Worm (Caenorhabditis elegans) whole organism, L4 larva: ENCODE results near the gene C09G12.17.
A peak's percentile ranks its signal among the peaks of the same experiment; 100 is the strongest.

ENCODE experiments used
- D1046.2 ChIP-seq: fragments of 200-800 bp; sonication (Bioruptor generic); IDR thresholded peaks from 2 replicates; pipeline ENCODE4 v1.3.6; 2022; ENCODE audit warnings: missing genetic modification characterization, missing compliant biosample characterization
- F26F4.8 ChIP-seq: fragments of 200-800 bp; sonication (Bioruptor generic); conservative IDR thresholded peaks from 2 replicates; pipeline ENCODE4 v1.3.6; 2022; ENCODE audit warnings: missing genetic modification characterization, missing compliant biosample characterization
- T20F7.1 ChIP-seq: fragments of 200-800 bp; sonication (Bioruptor generic); optimal IDR thresholded peaks from 2 replicates; lab custom pipeline; 2018; ENCODE audit warnings: mild to moderate bottlenecking, missing genetic modification characterization, missing compliant biosample characterization
- Y105C5A.15 ChIP-seq: fragments of 200-800 bp; sonication (Bioruptor generic); IDR thresholded peaks from 2 replicates; pipeline ENCODE4 v1.3.6; 2022; ENCODE audit warnings: missing genetic modification characterization, missing compliant biosample characterization
- ZK337.2 ChIP-seq: fragments of 200-800 bp; sonication (Bioruptor generic); IDR thresholded peaks from 2 replicates; pipeline ENCODE4 v1.3.6; 2022; ENCODE audit warnings: missing genetic modification reagents, missing genetic modification characterization, missing compliant biosample characterization
- aly-2 ChIP-seq: sonication (generic microtip); optimal IDR thresholded peaks from 2 replicates; lab custom pipeline; 2018; ENCODE audit warnings: missing biosample characterization, missing genetic modification characterization
- ama-1 ChIP-seq: fragments of 150-350 bp; optimal IDR thresholded peaks from 2 replicates; lab custom pipeline; 2014; ENCODE audit warnings: inconsistent platforms, mixed read lengths
- arid-1 ChIP-seq: fragments of 200-800 bp; sonication (Bioruptor generic); conservative IDR thresholded peaks from 2 replicates; pipeline ENCODE4 v1.3.6; 2022; ENCODE audit warnings: missing genetic modification reagents, missing genetic modification characterization, missing compliant biosample characterization
- ceh-32 ChIP-seq: sonication (generic microtip); optimal IDR thresholded peaks from 2 replicates; lab custom pipeline; 2016; ENCODE audit warnings: mild to moderate bottlenecking, missing genetic modification characterization, missing compliant biosample characterization; ENCODE audit not compliant: poor library complexity
- ceh-82 ChIP-seq: sonication (generic microtip); optimal IDR thresholded peaks from 2 replicates; lab custom pipeline; 2017; ENCODE audit warnings: missing biosample characterization, missing genetic modification characterization
- cey-2 ChIP-seq: sonication (generic microtip); optimal IDR thresholded peaks from 3 replicates; lab custom pipeline; 2017; ENCODE audit warnings: missing genetic modification characterization, mild to moderate bottlenecking, missing compliant biosample characterization, antibody characterized with exemption, borderline replicate concordance; ENCODE audit not compliant: insufficient read depth
- daf-12 ChIP-seq: fragments of 150-350 bp; optimal IDR thresholded peaks from 2 replicates; lab custom pipeline; 2014; ENCODE audit warnings: missing biosample characterization, missing genetic modification reagents, missing genetic modification characterization
- daf-16 ChIP-seq, 3 experiments: sonication (generic microtip); optimal IDR thresholded peaks; 2 replicates each; lab custom pipeline; 2016 to 2017; ENCODE audit warnings: missing genetic modification characterization in 3 of 3, missing genetic modification reagents in 3 of 3, mild to moderate bottlenecking in 2 of 3, missing compliant biosample characterization in 2 of 3, missing biosample characterization in 1 of 3, moderate library complexity in 1 of 3
- daf-8 ChIP-seq: fragments of 200-800 bp; sonication (Bioruptor generic); IDR thresholded peaks from 2 replicates; pipeline ENCODE4 v1.3.6; 2022; ENCODE audit warnings: missing genetic modification characterization, missing compliant biosample characterization
- dmd-9 ChIP-seq: fragments of 200-800 bp; sonication (Bioruptor generic); IDR thresholded peaks from 2 replicates; pipeline ENCODE4 v1.3.6; 2022; ENCODE audit warnings: missing genetic modification reagents, missing genetic modification characterization, missing compliant biosample characterization
- dpl-1 ChIP-seq: fragments of 150-350 bp; optimal IDR thresholded peaks from 2 replicates; lab custom pipeline; 2014; ENCODE audit warnings: missing biosample characterization, missing genetic modification reagents, missing genetic modification characterization
- dve-1 ChIP-seq: sonication (generic microtip); optimal IDR thresholded peaks from 2 replicates; lab custom pipeline; 2017; ENCODE audit warnings: antibody characterized with exemption, mild to moderate bottlenecking, missing genetic modification characterization, missing compliant biosample characterization; ENCODE audit not compliant: insufficient read depth
- egl-27 ChIP-seq: sonication (generic microtip); optimal IDR thresholded peaks from 3 replicates; lab custom pipeline; 2017; ENCODE audit warnings: missing biosample characterization, missing genetic modification reagents, missing genetic modification characterization
- egl-43 ChIP-seq: fragments of 200-800 bp; sonication (Bioruptor generic); IDR thresholded peaks from 2 replicates; pipeline ENCODE4 v1.3.6; 2022; ENCODE audit warnings: missing genetic modification reagents, missing genetic modification characterization, missing compliant biosample characterization
- fkh-10 ChIP-seq: fragments of 150-350 bp; optimal IDR thresholded peaks from 2 replicates; lab custom pipeline; 2014; ENCODE audit warnings: missing biosample characterization, missing genetic modification reagents, missing genetic modification characterization
- fos-1 ChIP-seq: fragments of 150-350 bp; optimal IDR thresholded peaks from 2 replicates; lab custom pipeline; 2014; ENCODE audit warnings: missing biosample characterization, missing genetic modification characterization
- hlh-30 ChIP-seq: sonication (generic microtip); optimal IDR thresholded peaks from 2 replicates; lab custom pipeline; 2017; ENCODE audit warnings: antibody characterized with exemption, mild to moderate bottlenecking, missing genetic modification characterization, missing compliant biosample characterization; ENCODE audit not compliant: insufficient read depth
- jun-1 ChIP-seq: fragments of 150-350 bp; optimal IDR thresholded peaks from 2 replicates; lab custom pipeline; 2014; ENCODE audit warnings: missing biosample characterization, missing genetic modification reagents, missing genetic modification characterization
- lim-7 ChIP-seq: fragments of 200-800 bp; sonication (Bioruptor generic); IDR thresholded peaks from 2 replicates; pipeline ENCODE4 v1.3.6; 2022; ENCODE audit warnings: missing genetic modification characterization, missing compliant biosample characterization
- lin-1 ChIP-seq: fragments of 200-800 bp; sonication (Bioruptor generic); IDR thresholded peaks from 2 replicates; pipeline ENCODE4 v1.3.6; 2022; ENCODE audit warnings: missing genetic modification reagents, missing genetic modification characterization, missing compliant biosample characterization
- lin-29 ChIP-seq: fragments of 200-800 bp; sonication (Bioruptor generic); IDR thresholded peaks from 2 replicates; pipeline ENCODE4 v1.3.6; 2022; ENCODE audit warnings: missing genetic modification reagents, missing genetic modification characterization, missing compliant biosample characterization
- lin-38 ChIP-seq: fragments of 200-800 bp; sonication (Bioruptor generic); IDR thresholded peaks from 2 replicates; pipeline ENCODE4 v1.3.6; 2022; ENCODE audit warnings: missing genetic modification reagents, missing genetic modification characterization, missing compliant biosample characterization
- lin-39 ChIP-seq: fragments of 150-350 bp; optimal IDR thresholded peaks from 2 replicates; lab custom pipeline; 2014; ENCODE audit warnings: missing biosample characterization, missing genetic modification reagents, missing genetic modification characterization
- lir-3 ChIP-seq: sonication (generic microtip); optimal IDR thresholded peaks from 2 replicates; lab custom pipeline; 2016; ENCODE audit warnings: mild to moderate bottlenecking, missing genetic modification characterization, missing compliant biosample characterization
- lsy-2 ChIP-seq, 2 experiments: fragments of 150-350 bp in 1 of 2; sonication (generic microtip) in 1 of 2; optimal IDR thresholded peaks; 2 replicates each; lab custom pipeline; 2014 to 2017; ENCODE audit warnings: missing biosample characterization in 2 of 2, missing genetic modification characterization in 2 of 2
- madf-5 ChIP-seq, 2 experiments: fragments of 200-800 bp; sonication (Bioruptor generic); IDR thresholded peaks; 2 replicates each; pipeline ENCODE4 v1.3.6; 2022; ENCODE audit warnings: missing compliant biosample characterization in 2 of 2, missing genetic modification characterization in 2 of 2
- mdl-1 ChIP-seq, 2 experiments: fragments of 150-350 bp in 1 of 2; sonication (generic microtip) in 1 of 2; optimal IDR thresholded peaks; 2 replicates each; lab custom pipeline; 2014 to 2017; ENCODE audit warnings: missing biosample characterization in 2 of 2, missing genetic modification characterization in 2 of 2
- mdt-29 ChIP-seq: fragments of 200-800 bp; sonication (Bioruptor generic); IDR thresholded peaks from 2 replicates; pipeline ENCODE4 v1.3.6; 2022; ENCODE audit warnings: missing genetic modification reagents, missing genetic modification characterization, missing compliant biosample characterization
- mep-1 ChIP-seq: fragments of 150-350 bp; sonication (generic microtip); optimal IDR thresholded peaks from 3 replicates; lab custom pipeline; 2014; ENCODE audit warnings: missing biosample characterization, missing genetic modification characterization
- mxl-2 ChIP-seq: fragments of 200-800 bp; sonication (Bioruptor generic); conservative IDR thresholded peaks from 2 replicates; pipeline ENCODE4 v1.3.6; 2022; ENCODE audit warnings: missing genetic modification reagents, missing genetic modification characterization, missing compliant biosample characterization
- nhr-10 ChIP-seq: fragments of 150-350 bp; optimal IDR thresholded peaks from 2 replicates; lab custom pipeline; 2014; ENCODE audit warnings: missing biosample characterization, missing genetic modification characterization
- nhr-102 ChIP-seq: sonication (generic microtip); optimal IDR thresholded peaks from 2 replicates; lab custom pipeline; 2016; ENCODE audit warnings: mild to moderate bottlenecking, missing genetic modification characterization, moderate library complexity, missing compliant biosample characterization
- nhr-28 ChIP-seq: fragments of 150-350 bp; optimal IDR thresholded peaks from 2 replicates; lab custom pipeline; 2014; ENCODE audit warnings: missing biosample characterization, missing genetic modification characterization
- nhr-41 ChIP-seq: fragments of 200-800 bp; sonication (Bioruptor generic); IDR thresholded peaks from 2 replicates; pipeline ENCODE4 v1.3.6; 2022; ENCODE audit warnings: missing genetic modification reagents, missing genetic modification characterization, missing compliant biosample characterization
- nhr-42 ChIP-seq: fragments of 200-800 bp; sonication (Bioruptor generic); IDR thresholded peaks from 2 replicates; pipeline ENCODE4 v1.3.6; 2022; ENCODE audit warnings: missing genetic modification characterization, missing compliant biosample characterization
- nhr-48 ChIP-seq: sonication (generic microtip); optimal IDR thresholded peaks from 2 replicates; lab custom pipeline; 2016; ENCODE audit warnings: mild to moderate bottlenecking, missing genetic modification characterization, missing compliant biosample characterization
- nhr-76 ChIP-seq: fragments of 150-350 bp; optimal IDR thresholded peaks from 2 replicates; lab custom pipeline; 2014; ENCODE audit warnings: missing biosample characterization, missing genetic modification characterization
- pha-4 ChIP-seq, 2 experiments: fragments of 150-350 bp in 1 of 2; fragments of 200-800 bp in 1 of 2; sonication (Bioruptor generic) in 1 of 2; IDR thresholded peaks in 1 of 2; optimal IDR thresholded peaks in 1 of 2; 2 replicates each; pipeline versions ENCODE4 v1.3.6 to Lab custom; 2014 to 2022; ENCODE audit warnings: missing genetic modification characterization in 2 of 2, missing genetic modification reagents in 2 of 2, missing biosample characterization in 1 of 2, missing compliant biosample characterization in 1 of 2
- php-3 ChIP-seq: fragments of 200-800 bp; sonication (Bioruptor generic); IDR thresholded peaks from 2 replicates; pipeline ENCODE4 v1.3.6; 2022; ENCODE audit warnings: missing genetic modification reagents, missing genetic modification characterization, missing compliant biosample characterization
- set-16 ChIP-seq: fragments of 200-800 bp; sonication (Bioruptor generic); IDR thresholded peaks from 2 replicates; pipeline ENCODE4 v1.3.6; 2022; ENCODE audit warnings: missing genetic modification reagents, missing genetic modification characterization, missing compliant biosample characterization
- snpc-1.2 ChIP-seq: fragments of 200-800 bp; sonication (Bioruptor generic); IDR thresholded peaks from 2 replicates; pipeline ENCODE4 v1.3.6; 2022; ENCODE audit warnings: missing genetic modification reagents, missing genetic modification characterization, missing compliant biosample characterization
- spr-3 ChIP-seq: fragments of 200-800 bp; sonication (Bioruptor generic); optimal IDR thresholded peaks from 2 replicates; lab custom pipeline; 2018; ENCODE audit warnings: mild to moderate bottlenecking, missing genetic modification characterization, missing compliant biosample characterization
- tra-1 ChIP-seq: fragments of 200-800 bp; sonication (Bioruptor generic); IDR thresholded peaks from 2 replicates; pipeline ENCODE4 v1.3.6; 2022; ENCODE audit warnings: missing genetic modification reagents, missing genetic modification characterization, missing compliant biosample characterization
- zag-1 ChIP-seq: fragments of 150-350 bp; optimal IDR thresholded peaks from 2 replicates; lab custom pipeline; 2014; ENCODE audit warnings: missing biosample characterization, missing genetic modification characterization

The C09G12.17 gene

ce11 chrIV:3524584-3525020, 28.3 kb upstream of the C09G12.17 start:
- TF ChIP-seq mep-1 (tag; lab: Kevin White, UChicago) (peak; percentile 69), nhr-42 (no peak), dve-1 (tag; lab: Kevin White, UChicago) (peak; percentile 17), arid-1 (GFP tag; lab: Robert Waterston, UW) (peak; percentile 86; the same call in 1 of the 2 replicates), zag-1 (no peak), egl-27 (tag; lab: Kevin White, UChicago) (no peak), F26F4.8 (GFP tag; lab: Robert Waterston, UW) (peak; percentile 72; the same call in 1 of the 2 replicates), pha-4 (GFP tag; IDR thresholded peaks at IDR 0.05; lab: Robert Waterston, UW) (peak; percentile 70; the same call in 1 of the 2 replicates), pha-4 (tag; optimal IDR thresholded peaks at IDR 0.05; lab: Kevin White, UChicago) (no peak), mdl-1 (tag; optimal IDR thresholded peaks at IDR 0.05; lab: Kevin White, UChicago) (no peak), jun-1 (tag; lab: Kevin White, UChicago) (no peak), snpc-1.2 (peak; percentile 79), cey-2 (tag; lab: Kevin White, UChicago) (no peak), aly-2 (tag; lab: Kevin White, UChicago) (no peak), ama-1 (lab: Kevin White, UChicago) (no peak), dmd-9 (GFP tag; lab: Robert Waterston, UW) (peak; percentile 42; the same call in 1 of the 2 replicates), nhr-102 (tag; lab: Kevin White, UChicago) (peak; percentile 32), nhr-28 (tag; lab: Kevin White, UChicago) (peak; percentile 7), nhr-76 (no peak), php-3 (GFP tag; lab: Robert Waterston, UW) (peak; percentile 75), daf-8 (0 out of 2 replicates have a peak, but pooled peaks have one; percentile 25), fkh-10 (no peak), set-16 (GFP tag; lab: Robert Waterston, UW) (peak; percentile 67), daf-16 (GFP tag; optimal IDR thresholded peaks at IDR 0.05; lab: Kevin White, UChicago) (peak in 1 of 2 experiments; percentile 72), daf-16 (tag; optimal IDR thresholded peaks at IDR 0.05; lab: Kevin White, UChicago) (peak; percentile 42), fos-1 (tag; lab: Kevin White, UChicago) (no peak), spr-3 (GFP tag; lab: Kevin White, UChicago) (peak; percentile 65), nhr-48 (tag; lab: Kevin White, UChicago) (peak; percentile 10), lin-29 (GFP tag; lab: Robert Waterston, UW) (no peak), tra-1 (GFP tag; lab: Robert Waterston, UW) (peak; percentile 73; the same call in 1 of the 2 replicates), lin-39 (tag; lab: Kevin White, UChicago) (no peak), nhr-10 (no peak), mxl-2 (GFP tag; lab: Robert Waterston, UW) (peak; percentile 78), daf-12 (tag; lab: Kevin White, UChicago) (no peak), madf-5 (GFP tag; IDR thresholded peaks at IDR 0.05; lab: Robert Waterston, UW) (peak; percentile 62 to 76; a peak in 2 of 4 replicates), lin-38 (GFP tag; lab: Robert Waterston, UW) (peak; percentile 81), nhr-41 (no peak), ceh-32 (tag; lab: Kevin White, UChicago) (no peak), hlh-30 (tag; lab: Kevin White, UChicago) (peak; percentile 39), ceh-82 (tag; lab: Kevin White, UChicago) (no peak), T20F7.1 (GFP tag; lab: Kevin White, UChicago) (no peak), Y105C5A.15 (peak; percentile 82; the same call in 1 of the 2 replicates), dpl-1 (GFP tag; lab: Kevin White, UChicago) (peak; percentile 3), lin-1 (GFP tag; lab: Robert Waterston, UW) (peak; percentile 73; the same call in 1 of the 2 replicates), lsy-2 (tag; optimal IDR thresholded peaks at IDR 0.05; lab: Kevin White, UChicago) (peak in 1 of 2 experiments; percentile 49), lim-7 (GFP tag; lab: Robert Waterston, UW) (peak; percentile 83), ZK337.2 (GFP tag; lab: Robert Waterston, UW) (peak; percentile 67; the same call in 1 of the 2 replicates), egl-43 (GFP tag; lab: Robert Waterston, UW) (peak; percentile 86), mdt-29 (GFP tag; lab: Robert Waterston, UW) (no peak), lir-3 (peak; percentile 7), D1046.2 (GFP tag; lab: Robert Waterston, UW) (peak; percentile 79)
